Fruit fly (Drosophila melanogaster) whole organism, adult: ENCODE measurements around the gene HIP-R.
"Not testable (repeated sequence)": the region's sequence is repeated elsewhere in the genome, so short reads cannot be mapped to it uniquely, and the experiment has no call there.

ENCODE experiments used
- CG11617 ChIP-seq: fragments of 200-800 bp; sonication (Bioruptor generic); optimal IDR thresholded peaks from 2 replicates; lab custom pipeline; 2017; ENCODE audit warnings: mild to moderate bottlenecking, missing biosample characterization, missing genetic modification reagents, missing genetic modification characterization
- CG12768 ChIP-seq: fragments of 200-800 bp; sonication (Bioruptor generic); optimal IDR thresholded peaks from 2 replicates; lab custom pipeline; 2017; ENCODE audit warnings: missing biosample characterization, missing genetic modification characterization, mild to moderate bottlenecking, moderate library complexity, missing genetic modification reagents
- CG14711 ChIP-seq: fragments of 200-800 bp; sonication (Bioruptor generic); optimal IDR thresholded peaks from 2 replicates; lab custom pipeline; 2018; ENCODE audit warnings: missing biosample characterization, mild to moderate bottlenecking, missing genetic modification characterization, moderate library complexity
- CG1620 ChIP-seq: fragments of 200-800 bp; sonication (Bioruptor generic); optimal IDR thresholded peaks from 2 replicates; lab custom pipeline; 2016; ENCODE audit warnings: missing biosample characterization, missing genetic modification characterization
- CG33017 ChIP-seq: fragments of 200-800 bp; sonication (Bioruptor generic); optimal IDR thresholded peaks from 2 replicates; lab custom pipeline; 2018; ENCODE audit warnings: missing biosample characterization, mild to moderate bottlenecking, missing genetic modification characterization, moderate library complexity
- CG5204 ChIP-seq: fragments of 200-800 bp; sonication (Bioruptor generic); optimal IDR thresholded peaks from 2 replicates; lab custom pipeline; 2016; ENCODE audit warnings: missing biosample characterization, missing genetic modification characterization
- CG7045 ChIP-seq: fragments of 200-800 bp; sonication (Bioruptor generic); optimal IDR thresholded peaks from 2 replicates; lab custom pipeline; 2017; ENCODE audit warnings: missing biosample characterization, mild to moderate bottlenecking, missing genetic modification characterization
- CG7101 ChIP-seq: fragments of 200-800 bp; sonication (Bioruptor generic); optimal IDR thresholded peaks from 2 replicates; lab custom pipeline; 2018; ENCODE audit warnings: missing biosample characterization, mild to moderate bottlenecking, missing genetic modification characterization, moderate library complexity
- Clk ChIP-seq: fragments of 200-800 bp; sonication (Bioruptor generic); optimal IDR thresholded peaks from 2 replicates; lab custom pipeline; 2017; ENCODE audit warnings: missing biosample characterization, missing genetic modification characterization
- Crg-1 ChIP-seq: fragments of 200-800 bp; sonication (Bioruptor generic); optimal IDR thresholded peaks from 2 replicates; lab custom pipeline; 2016; ENCODE audit warnings: missing biosample characterization, missing genetic modification characterization
- Hr96 ChIP-seq: fragments of 200-800 bp; sonication (Bioruptor generic); optimal IDR thresholded peaks from 2 replicates; lab custom pipeline; 2016; ENCODE audit warnings: missing biosample characterization, missing genetic modification characterization
- Mnt ChIP-seq: fragments of 200-800 bp; sonication (Bioruptor generic); optimal IDR thresholded peaks from 2 replicates; lab custom pipeline; 2016; ENCODE audit warnings: missing biosample characterization, mild to moderate bottlenecking, missing genetic modification characterization
- bab1 ChIP-seq: fragments of 200-800 bp; sonication (Bioruptor generic); optimal IDR thresholded peaks from 3 replicates; lab custom pipeline; 2019; ENCODE audit warnings: missing biosample characterization, mild to moderate bottlenecking, missing genetic modification characterization, moderate library complexity
- cnc ChIP-seq, 2 experiments: fragments of >200 bp; optimal IDR thresholded peaks; 2 replicates each; lab custom pipeline; 2017
- kay ChIP-seq: fragments of 200-800 bp; sonication (Bioruptor generic); peaks from one replicate; lab custom pipeline; 2016; ENCODE audit warnings: missing biosample characterization, missing genetic modification characterization, borderline replicate concordance
- ovo ChIP-seq: fragments of 200-800 bp; sonication (Bioruptor generic); optimal IDR thresholded peaks from 2 replicates; lab custom pipeline; 2016; ENCODE audit warnings: missing biosample characterization, missing genetic modification characterization
- pad ChIP-seq: fragments of 200-800 bp; sonication (Bioruptor generic); optimal IDR thresholded peaks from 3 replicates; lab custom pipeline; 2017; ENCODE audit warnings: missing biosample characterization, missing genetic modification characterization, mild to moderate bottlenecking, moderate library complexity, missing genetic modification reagents
- tj ChIP-seq: fragments of 200-800 bp; sonication (Bioruptor generic); optimal IDR thresholded peaks from 3 replicates; lab custom pipeline; 2017; ENCODE audit warnings: missing biosample characterization, mild to moderate bottlenecking, missing genetic modification characterization, moderate library complexity
- toe ChIP-seq: fragments of 200-800 bp; sonication (Bioruptor generic); optimal IDR thresholded peaks from 2 replicates; lab custom pipeline; 2016; ENCODE audit warnings: missing biosample characterization, missing genetic modification characterization

The HIP-R gene

dm6 chrX:3788432-3788831, 1.3 kb upstream of the HIP-R start:
- TF ChIP-seq CG12768 (GFP tag; lab: Kevin White, UChicago) (no peak), kay (GFP tag; lab: Kevin White, UChicago) (no peak), bab1 (GFP tag; lab: Kevin White, UChicago) (peak; percentile 1), CG7101 (tag; lab: Kevin White, UChicago) (no peak), CG7045 (no peak), Mnt (GFP tag; lab: Kevin White, UChicago) (no peak)

dm6 chrX:3789284-3789683, 485 bp upstream of the HIP-R start:
- no peak for TF ChIP-seq CG33017 (tag; lab: Kevin White, UChicago)
- no peak for TF ChIP-seq CG12768 (GFP tag; lab: Kevin White, UChicago)
- TF ChIP-seq CG1620 (GFP tag; lab: Kevin White, UChicago) = no peak
- no peak for TF ChIP-seq pad (GFP tag; lab: Kevin White, UChicago)
- no peak for TF ChIP-seq kay (GFP tag; lab: Kevin White, UChicago)
- no peak for TF ChIP-seq CG7045
- TF ChIP-seq cnc (optimal IDR thresholded peaks at IDR 0.05; lab: Kevin White, UChicago) = no peak

- not testable (repeated sequence) for TF ChIP-seq CG5204, Mnt, ovo (GFP tag; lab: Kevin White, UChicago)
These were observed 3.2 kb downstream of the HIP-R start, which contains the start of gene Crg-1 for dm6 chrX:3792923-3793322. Gene Crg-1, plus strand, starts transcription at chrX:3793223.

- TF ChIP-seq kay (GFP tag; lab: Kevin White, UChicago); CG14711 (tag; lab: Kevin White, UChicago); CG5204 (GFP tag; lab: Kevin White, UChicago): not testable (repeated sequence)
These were observed 9.2 kb downstream of the HIP-R start, which contains the start of gene HIP for dm6 chrX:3798919-3799318. Gene HIP, plus strand, starts transcription at chrX:3799150.

DNA sequence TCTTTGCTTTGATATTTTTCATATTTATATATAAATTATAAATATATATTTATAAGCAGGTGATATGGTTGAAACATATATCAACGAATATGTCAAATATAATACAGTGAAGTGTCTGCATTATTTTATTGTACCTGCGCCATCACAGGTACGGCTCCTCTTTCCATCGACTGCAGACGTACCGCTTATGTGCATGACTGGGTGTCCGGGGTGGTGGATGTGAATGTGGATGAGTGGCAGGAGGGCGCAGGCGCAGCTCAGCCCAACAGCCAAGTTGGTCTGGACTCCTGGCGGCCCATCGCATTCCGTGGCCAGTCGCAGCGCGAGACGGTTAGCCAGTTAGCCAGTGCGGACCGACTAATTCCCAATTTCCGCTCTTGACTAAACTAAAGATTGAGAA, 12.2 kb downstream of the HIP-R start, which contains the start of gene fd3F:
TSS of gene fd3F (plus strand) at position 301 of the 400 bp plus-strand sequence.
- TF ChIP-seq cnc (optimal IDR thresholded peaks at IDR 0.05; lab: Kevin White, UChicago); Clk; CG1620 (GFP tag; lab: Kevin White, UChicago): not testable (repeated sequence)

dm6 chrX:3808467-3808866, 18.7 kb downstream of the HIP-R start:
- TF ChIP-seq Mnt (GFP tag; lab: Kevin White, UChicago) = no peak
- TF ChIP-seq kay (GFP tag; lab: Kevin White, UChicago) = peak; percentile 4
- no peak for TF ChIP-seq CG1620 (GFP tag; lab: Kevin White, UChicago)
- TF ChIP-seq cnc (optimal IDR thresholded peaks at IDR 0.05; lab: Kevin White, UChicago) = no peak
- no peak for TF ChIP-seq Hr96
- no peak for TF ChIP-seq CG33017 (tag; lab: Kevin White, UChicago)

dm6 chrX:3809085-3809484, 19.3 kb downstream of the HIP-R start:
- TF ChIP-seq CG7101 (tag; lab: Kevin White, UChicago) = no peak
- no peak for TF ChIP-seq CG12768 (GFP tag; lab: Kevin White, UChicago)
- TF ChIP-seq Clk = no peak
- TF ChIP-seq Crg-1 (GFP tag; lab: Kevin White, UChicago) = no peak
- TF ChIP-seq tj = no peak
- no peak for TF ChIP-seq toe
- no peak for TF ChIP-seq CG7045
- TF ChIP-seq ovo (GFP tag; lab: Kevin White, UChicago) = no peak
- TF ChIP-seq CG1620 (GFP tag; lab: Kevin White, UChicago) = no peak
- TF ChIP-seq CG11617 (GFP tag; lab: Kevin White, UChicago) = no peak
- no peak for TF ChIP-seq CG33017 (tag; lab: Kevin White, UChicago)
- no peak for TF ChIP-seq bab1 (GFP tag; lab: Kevin White, UChicago)
- TF ChIP-seq CG5204 (GFP tag; lab: Kevin White, UChicago) = no peak

DNA sequence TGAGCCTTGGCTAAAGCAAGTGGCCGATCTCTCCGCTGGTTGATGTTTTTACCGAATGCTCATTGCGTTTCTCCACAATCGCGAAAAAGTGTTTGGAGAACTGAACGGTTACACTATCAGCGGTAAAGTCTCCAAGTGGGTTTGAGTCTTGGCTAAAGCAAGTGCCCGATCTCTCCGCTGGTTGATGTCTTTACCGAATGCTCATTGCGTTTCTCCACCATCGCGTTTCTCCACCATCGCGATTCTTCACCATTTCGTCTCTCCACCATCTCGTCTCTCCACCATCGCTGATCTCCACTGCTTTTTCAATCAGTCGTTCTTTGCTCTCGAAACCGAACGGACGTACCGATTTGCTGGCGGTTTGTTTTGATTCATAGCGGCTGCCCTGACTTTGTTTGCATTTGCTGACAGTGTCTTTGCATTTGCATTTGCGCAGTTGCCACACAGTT, 21.6 kb downstream of the HIP-R start, which contains the start of gene ec:
TSS of gene ec (plus strand) at position 359 of the 449 bp plus-strand sequence.
- TF ChIP-seq CG7045 (no peak), tj (peak; percentile 25), pad (GFP tag; lab: Kevin White, UChicago) (peak; percentile 44), ovo (GFP tag; lab: Kevin White, UChicago) (peak; percentile 7), bab1 (GFP tag; lab: Kevin White, UChicago) (peak; percentile 9), Mnt (GFP tag; lab: Kevin White, UChicago) (peak; percentile 1)
